Worm (Caenorhabditis elegans): ENCODE data around the gene srw-112.

DNA sequence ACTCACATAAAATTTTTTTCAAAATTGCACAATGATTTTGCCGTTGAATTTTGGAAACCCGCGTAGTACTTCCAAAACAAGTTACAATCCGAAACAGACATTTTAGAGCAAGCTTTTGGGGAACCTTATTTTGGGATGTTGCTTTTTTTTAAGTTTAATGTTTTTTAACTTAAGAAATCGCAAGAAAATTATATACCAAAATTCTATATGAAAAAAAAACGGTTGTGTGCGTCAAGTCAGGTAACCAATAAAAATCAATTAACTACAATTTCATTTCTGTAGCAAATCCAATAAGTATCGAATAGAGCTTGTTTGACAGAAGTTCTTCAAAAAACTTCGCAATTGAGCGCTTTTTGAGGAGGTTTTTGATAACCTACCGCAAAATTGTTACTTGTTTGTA is 22.5 kb downstream of the srw-112 start, which contains the start of gene srw-117:
- TF ChIP-seq pha-4 (tag; optimal IDR thresholded peaks at IDR 0.05) = no peak
- TF ChIP-seq lsy-2 (tag; optimal IDR thresholded peaks at IDR 0.05) = no peak
- no peak for TF ChIP-seq M03D4.4 (tag; optimal IDR thresholded peaks at IDR 0.05)
- TF ChIP-seq blmp-1 (tag; optimal IDR thresholded peaks at IDR 0.05) = no peak
- no peak for TF ChIP-seq unc-62 (GFP tag; optimal IDR thresholded peaks at IDR 0.05)

Measured in whole organism, mixed stage, embryonic.